Worm (Caenorhabditis elegans): Measurements from ENCODE around the gene twk-7.

twk-7 gene

ce11 chrIII:8643639-8644038 lies at the start of gene twk-7:
twk-7 (minus strand) TSS chrIII:8643739.
- no peak for TF ChIP-seq fkh-10 (GFP tag; optimal IDR thresholded peaks at IDR 0.05)
- no peak for TF ChIP-seq R02D3.7 (tag; optimal IDR thresholded peaks at IDR 0.05)
- no peak for TF ChIP-seq php-3 (GFP tag; IDR thresholded peaks at IDR 0.05)
- no peak for TF ChIP-seq lin-38 (GFP tag; IDR thresholded peaks at IDR 0.05)
- no peak for TF ChIP-seq nhr-102 (tag; optimal IDR thresholded peaks at IDR 0.05)
- no peak for TF ChIP-seq mxl-3 (GFP tag; optimal IDR thresholded peaks at IDR 0.05)
- TF ChIP-seq ceh-28 (tag; optimal IDR thresholded peaks at IDR 0.05): no peak
- TF ChIP-seq mxl-2 (GFP tag; conservative IDR thresholded peaks at IDR 0.05): no peak
- TF ChIP-seq zip-11 (GFP tag; IDR thresholded peaks at IDR 0.05): no peak
- no peak for TF ChIP-seq F44E2.7 (GFP tag; IDR thresholded peaks at IDR 0.05)
- no peak for TF ChIP-seq daf-8 (GFP tag; IDR thresholded peaks at IDR 0.05)
- TF ChIP-seq nhr-28 (tag; optimal IDR thresholded peaks at IDR 0.05): no peak
- TF ChIP-seq tra-1 (GFP tag; IDR thresholded peaks at IDR 0.05): no peak
- TF ChIP-seq spr-1 (tag; optimal IDR thresholded peaks at IDR 0.05): no peak
- no peak for TF ChIP-seq unc-62 (GFP tag; optimal IDR thresholded peaks at IDR 0.05 in 1 of 2)
- TF ChIP-seq unc-62 (tag; optimal IDR thresholded peaks at IDR 0.05): no peak
- no peak for TF ChIP-seq hmg-1.1 (GFP tag; IDR thresholded peaks at IDR 0.05)

ce11 chrIII:8693322-8693721 lies 49.8 kb upstream of the twk-7 start, which contains the start of gene B0303.7:
B0303.7 (plus strand) TSS chrIII:8693622.
- TF ChIP-seq F37D6.2 (tag; optimal IDR thresholded peaks at IDR 0.05) (no peak), jun-1 (tag; optimal IDR thresholded peaks at IDR 0.05) (no peak), ama-1 (optimal IDR thresholded peaks at IDR 0.05) (peak; percentile 17)

- TF ChIP-seq rbr-2 (tag; optimal IDR thresholded peaks at IDR 0.05) (peak; percentile 41), nhr-28 (tag; optimal IDR thresholded peaks at IDR 0.05) (peak; percentile 65), dve-1 (tag; optimal IDR thresholded peaks at IDR 0.05; ENCODE audit: insufficient read depth) (peak; percentile 48), daf-16 (GFP tag; optimal IDR thresholded peaks at IDR 0.05) (no peak), daf-16 (tag; optimal IDR thresholded peaks at IDR 0.05) (peak; percentile 46), T20F7.1 (GFP tag; optimal IDR thresholded peaks at IDR 0.05) (peak; percentile 52), lsy-2 (tag; optimal IDR thresholded peaks at IDR 0.05) (peak in 1 of 2 experiments; percentile 78), ceh-28 (tag; optimal IDR thresholded peaks at IDR 0.05) (peak; percentile 47), lin-38 (GFP tag; IDR thresholded peaks at IDR 0.05) (0 out of 2 replicates have a peak, but pooled peaks have one; percentile 28), R02D3.7 (tag; optimal IDR thresholded peaks at IDR 0.05) (no peak), ZK337.2 (GFP tag; IDR thresholded peaks at IDR 0.05) (no peak), hlh-30 (tag; optimal IDR thresholded peaks at IDR 0.05; ENCODE audit: insufficient read depth) (peak; percentile 90), mep-1 (tag; optimal IDR thresholded peaks at IDR 0.05) (peak; percentile 82), hif-1 (tag; optimal IDR thresholded peaks at IDR 0.05) (peak in 1 of 2 experiments; percentile 6), nhr-11 (tag; optimal IDR thresholded peaks at IDR 0.05) (no peak), madf-9 (GFP tag; conservative IDR thresholded peaks at IDR 0.05) (no peak), ztf-7 (tag; optimal IDR thresholded peaks at IDR 0.05) (peak; percentile 85), dpl-1 (GFP tag; optimal IDR thresholded peaks at IDR 0.05) (peak; percentile 7), hlh-11 (tag; optimal IDR thresholded peaks at IDR 0.05) (peak; percentile 63), mdl-1 (tag; optimal IDR thresholded peaks at IDR 0.05) (peak in 1 of 2 experiments; percentile 69), hmg-1.1 (GFP tag; IDR thresholded peaks at IDR 0.05) (0 out of 2 replicates have a peak, but pooled peaks have one; percentile 34), saeg-2 (GFP tag; IDR thresholded peaks at IDR 0.05) (no peak), Y75B8A.6 (GFP tag; IDR thresholded peaks at IDR 0.05) (no peak), mes-2 (tag; optimal IDR thresholded peaks at IDR 0.05; ENCODE audit: poor library complexity, severe bottlenecking) (peak; percentile 65), pha-4 (GFP tag; IDR thresholded peaks at IDR 0.05) (no peak), pha-4 (tag; optimal IDR thresholded peaks at IDR 0.05) (peak; percentile 45), mxl-3 (GFP tag; optimal IDR thresholded peaks at IDR 0.05) (peak; percentile 57)
Observed at ce11 chrIII:8689655-8690054, 46.1 kb upstream of the twk-7 start, which contains the start of gene B0303.4. B0303.4 (plus strand) TSS chrIII:8689850.
